Worm (Caenorhabditis elegans) whole organism, L1 larva: ENCODE results near the gene C35D10.3.

Experiments
- C04F5.9 ChIP-seq: sonication (generic microtip); optimal IDR thresholded peaks from 2 replicates; lab custom pipeline; 2016; ENCODE audit warnings: missing genetic modification characterization, missing compliant biosample characterization
- Y116A8C.19 ChIP-seq: sonication (generic microtip); optimal IDR thresholded peaks from 2 replicates; lab custom pipeline; 2016; ENCODE audit warnings: missing compliant biosample characterization, missing genetic modification characterization, borderline replicate concordance
- aha-1 ChIP-seq: fragments of 150-350 bp; optimal IDR thresholded peaks from 2 replicates; lab custom pipeline; 2014; ENCODE audit warnings: missing biosample characterization, missing genetic modification characterization
- alr-1 ChIP-seq: fragments of 200-800 bp; sonication (Bioruptor generic); optimal IDR thresholded peaks from 2 replicates; lab custom pipeline; 2018; ENCODE audit warnings: borderline replicate concordance, mild to moderate bottlenecking, missing genetic modification characterization, missing compliant biosample characterization
- ceh-63 ChIP-seq: fragments of 200-800 bp; sonication (Bioruptor generic); optimal IDR thresholded peaks from 2 replicates; lab custom pipeline; 2018; ENCODE audit warnings: mild to moderate bottlenecking, missing genetic modification characterization, missing compliant biosample characterization
- ceh-82 ChIP-seq, 3 experiments: fragments of 150-350 bp in 1 of 3; sonication (generic microtip) in 2 of 3; optimal IDR thresholded peaks; 2 replicates each; lab custom pipeline; 2014 to 2017; ENCODE audit warnings: missing biosample characterization in 3 of 3, missing genetic modification characterization in 3 of 3
- ces-1 ChIP-seq: fragments of 150-350 bp; optimal IDR thresholded peaks from 2 replicates; lab custom pipeline; 2014; ENCODE audit warnings: missing biosample characterization, missing genetic modification reagents, missing genetic modification characterization
- dpl-1 ChIP-seq, 3 experiments: fragments of 150-350 bp in 2 of 3; sonication (generic microtip) in 1 of 3; optimal IDR thresholded peaks; 2 replicates each; lab custom pipeline; 2014 to 2017; ENCODE audit warnings: missing biosample characterization in 3 of 3, missing genetic modification characterization in 3 of 3, missing genetic modification reagents in 3 of 3
- dsc-1 ChIP-seq: sonication (generic microtip); optimal IDR thresholded peaks from 2 replicates; lab custom pipeline; 2016; ENCODE audit warnings: mild to moderate bottlenecking, missing genetic modification characterization, missing compliant biosample characterization
- egl-27 ChIP-seq, 2 experiments: fragments of 150-350 bp in 1 of 2; sonication (generic microtip); optimal IDR thresholded peaks; 3 replicates each; lab custom pipeline; 2017 to 2018; ENCODE audit warnings: missing biosample characterization in 2 of 2, missing genetic modification characterization in 2 of 2, missing genetic modification reagents in 2 of 2
- elt-2 ChIP-seq: sonication (generic microtip); optimal IDR thresholded peaks from 2 replicates; lab custom pipeline; 2016; ENCODE audit warnings: missing genetic modification characterization, mild to moderate bottlenecking, inconsistent platforms, missing compliant biosample characterization, missing genetic modification reagents
- elt-3 ChIP-seq, 6 experiments: fragments of 150-350 bp in 1 of 6; sonication (generic microtip); optimal IDR thresholded peaks; 2 replicates each; lab custom pipeline; 2017 to 2018; ENCODE audit warnings: missing biosample characterization in 6 of 6, missing genetic modification characterization in 6 of 6, inconsistent platforms in 1 of 6
- ets-5 ChIP-seq: fragments of 200-800 bp; sonication (Bioruptor generic); IDR thresholded peaks from 2 replicates; pipeline ENCODE4 v1.3.6; 2022; ENCODE audit warnings: missing genetic modification characterization, missing compliant biosample characterization
- fkh-10 ChIP-seq: sonication (generic microtip); optimal IDR thresholded peaks from 2 replicates; lab custom pipeline; 2017; ENCODE audit warnings: missing biosample characterization, missing genetic modification reagents, missing genetic modification characterization
- fkh-8 ChIP-seq: sonication (generic microtip); optimal IDR thresholded peaks from 2 replicates; lab custom pipeline; 2016; ENCODE audit warnings: mild to moderate bottlenecking, missing genetic modification characterization, missing compliant biosample characterization
- fos-1 ChIP-seq: fragments of 150-350 bp; optimal IDR thresholded peaks from 2 replicates; lab custom pipeline; 2014; ENCODE audit warnings: missing biosample characterization, missing genetic modification characterization
- grh-1 ChIP-seq: fragments of 200-800 bp; sonication (Bioruptor generic); IDR thresholded peaks from 2 replicates; pipeline ENCODE4 v1.3.6; 2022; ENCODE audit warnings: missing genetic modification reagents, missing genetic modification characterization, missing compliant biosample characterization
- hlh-17 ChIP-seq: fragments of 200-800 bp; sonication (Bioruptor generic); optimal IDR thresholded peaks from 2 replicates; lab custom pipeline; 2018; ENCODE audit warnings: missing genetic modification characterization, mild to moderate bottlenecking, missing compliant biosample characterization, moderate library complexity, borderline replicate concordance
- irx-1 ChIP-seq: sonication (generic microtip); optimal IDR thresholded peaks from 2 replicates; lab custom pipeline; 2016; ENCODE audit warnings: missing genetic modification characterization, missing compliant biosample characterization
- isw-1 ChIP-seq: fragments of 200-800 bp; sonication (Bioruptor generic); IDR thresholded peaks from 2 replicates; pipeline ENCODE4 v1.3.6; 2022; ENCODE audit warnings: missing genetic modification characterization, missing compliant biosample characterization
- jun-1 ChIP-seq: fragments of 150-350 bp; optimal IDR thresholded peaks from 2 replicates; lab custom pipeline; 2014; ENCODE audit warnings: missing biosample characterization, missing genetic modification reagents, missing genetic modification characterization
- lin-14 ChIP-seq: fragments of 200-800 bp; sonication (Bioruptor generic); optimal IDR thresholded peaks from 2 replicates; lab custom pipeline; 2018; ENCODE audit warnings: mild to moderate bottlenecking, missing genetic modification characterization, moderate library complexity, missing compliant biosample characterization
- lin-15B ChIP-seq: fragments of 150-350 bp; sonication (generic microtip); optimal IDR thresholded peaks from 3 replicates; lab custom pipeline; 2014; ENCODE audit warnings: missing biosample characterization, missing genetic modification characterization
- lin-35 ChIP-seq, 2 experiments: fragments of 150-350 bp; optimal IDR thresholded peaks; 2 replicates each; lab custom pipeline; 2014; ENCODE audit warnings: missing biosample characterization in 2 of 2, missing genetic modification characterization in 2 of 2, missing genetic modification reagents in 2 of 2
- lin-39 ChIP-seq: fragments of 150-350 bp; optimal IDR thresholded peaks from 2 replicates; lab custom pipeline; 2014; ENCODE audit warnings: missing biosample characterization, missing genetic modification reagents, missing genetic modification characterization
- lsy-2 ChIP-seq, 2 experiments: fragments of 150-350 bp; optimal IDR thresholded peaks; 2 replicates each; lab custom pipeline; 2014; ENCODE audit warnings: missing biosample characterization in 2 of 2, missing genetic modification characterization in 2 of 2
- mab-9 ChIP-seq: fragments of 200-800 bp; sonication (Bioruptor generic); IDR thresholded peaks from 2 replicates; pipeline ENCODE4 v1.3.6; 2022; ENCODE audit warnings: missing genetic modification reagents, missing genetic modification characterization, missing compliant biosample characterization
- mdl-1 ChIP-seq, 2 experiments: fragments of 150-350 bp; optimal IDR thresholded peaks; 2 replicates each; lab custom pipeline; 2014 to 2017; ENCODE audit warnings: missing biosample characterization in 2 of 2, missing genetic modification characterization in 2 of 2, inconsistent platforms in 1 of 2
- mep-1 ChIP-seq: fragments of 150-350 bp; optimal IDR thresholded peaks from 2 replicates; lab custom pipeline; 2014; ENCODE audit warnings: missing biosample characterization, missing genetic modification characterization
- nhr-19 ChIP-seq: fragments of 200-800 bp; sonication (Bioruptor generic); conservative IDR thresholded peaks from 2 replicates; pipeline ENCODE4 v1.3.6; 2022; ENCODE audit warnings: missing genetic modification characterization, missing compliant biosample characterization
- nhr-20 ChIP-seq: sonication (generic microtip); optimal IDR thresholded peaks from 2 replicates; lab custom pipeline; 2016; ENCODE audit warnings: mild to moderate bottlenecking, missing genetic modification characterization, missing compliant biosample characterization
- nhr-71 ChIP-seq: sonication (generic microtip); optimal IDR thresholded peaks from 2 replicates; lab custom pipeline; 2016; ENCODE audit warnings: mild to moderate bottlenecking, missing genetic modification characterization, moderate library complexity, missing compliant biosample characterization
- nhr-85 ChIP-seq: sonication (generic microtip); peaks from one replicate; lab custom pipeline; 2016; ENCODE audit warnings: missing genetic modification characterization, inconsistent platforms, missing compliant biosample characterization
- nhr-90 ChIP-seq: sonication (generic microtip); optimal IDR thresholded peaks from 2 replicates; lab custom pipeline; 2016; ENCODE audit warnings: mild to moderate bottlenecking, missing genetic modification characterization, missing compliant biosample characterization; ENCODE audit not compliant: poor library complexity
- pax-3 ChIP-seq: fragments of 200-800 bp; sonication (Bioruptor generic); optimal IDR thresholded peaks from 2 replicates; lab custom pipeline; 2018; ENCODE audit warnings: mild to moderate bottlenecking, missing genetic modification characterization, moderate library complexity, missing compliant biosample characterization
- pqm-1 ChIP-seq: sonication (generic microtip); optimal IDR thresholded peaks from 3 replicates; lab custom pipeline; 2017; ENCODE audit warnings: missing biosample characterization, missing genetic modification characterization
- snpc-4 ChIP-seq: fragments of 150-350 bp; optimal IDR thresholded peaks from 2 replicates; lab custom pipeline; 2014; ENCODE audit warnings: missing biosample characterization, missing genetic modification characterization
- sup-37 ChIP-seq: fragments of 200-800 bp; sonication (Bioruptor generic); optimal IDR thresholded peaks from 2 replicates; lab custom pipeline; 2018; ENCODE audit warnings: mild to moderate bottlenecking, missing genetic modification characterization, missing compliant biosample characterization
- unc-130 ChIP-seq: fragments of 150-350 bp; optimal IDR thresholded peaks from 2 replicates; lab custom pipeline; 2017; ENCODE audit warnings: missing biosample characterization, missing genetic modification characterization, inconsistent platforms
- unc-30 ChIP-seq: sonication (generic microtip); optimal IDR thresholded peaks from 2 replicates; lab custom pipeline; 2017; ENCODE audit warnings: missing biosample characterization, missing genetic modification characterization
- unc-86 ChIP-seq: sonication (generic microtip); optimal IDR thresholded peaks from 2 replicates; lab custom pipeline; 2016; ENCODE audit warnings: missing genetic modification characterization, missing compliant biosample characterization
- unc-98 ChIP-seq: fragments of 200-800 bp; sonication (Bioruptor generic); IDR thresholded peaks from 2 replicates; pipeline ENCODE4 v1.3.6; 2022; ENCODE audit warnings: missing genetic modification characterization, missing compliant biosample characterization
- vab-15 ChIP-seq: sonication (generic microtip); optimal IDR thresholded peaks from 2 replicates; lab custom pipeline; 2017; ENCODE audit warnings: missing genotype, mild to moderate bottlenecking, missing genetic modification characterization, missing compliant biosample characterization
- xbp-1 ChIP-seq: sonication (generic microtip); optimal IDR thresholded peaks from 2 replicates; lab custom pipeline; 2016; ENCODE audit warnings: missing genetic modification characterization, missing compliant biosample characterization
- zag-1 ChIP-seq: fragments of 150-350 bp; optimal IDR thresholded peaks from 2 replicates; lab custom pipeline; 2014; ENCODE audit warnings: missing biosample characterization, missing genetic modification characterization
- ztf-11 ChIP-seq, 2 experiments: sonication (generic microtip); optimal IDR thresholded peaks; 2 replicates each; lab custom pipeline; 2016 to 2017; ENCODE audit warnings: missing genetic modification characterization in 2 of 2, missing biosample characterization in 1 of 2, missing compliant biosample characterization in 1 of 2

The C35D10.3 gene

DNA sequence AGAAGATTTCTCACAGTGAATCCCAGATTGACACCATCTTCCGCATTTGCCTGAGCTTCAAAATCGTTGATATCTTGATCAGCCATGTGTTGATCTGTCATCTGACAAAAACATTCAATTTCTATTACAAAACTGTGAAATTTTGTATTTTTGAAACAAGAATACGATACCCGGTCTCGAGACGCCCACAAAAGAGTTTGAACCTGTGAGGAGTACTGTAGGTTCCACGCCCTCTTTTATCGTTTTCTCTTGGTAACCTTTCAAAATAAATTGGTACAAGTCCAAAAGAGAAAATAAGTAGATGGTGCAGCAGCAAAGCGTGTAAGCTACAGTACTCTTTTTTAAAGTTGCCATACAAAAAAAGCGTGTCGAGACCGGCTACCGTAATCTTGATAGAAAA is 41.2 kb downstream of the C35D10.3 start, which contains the start of gene F26F4.12:
TSS of gene F26F4.12 (minus strand) at position 101 of the 400 bp plus-strand sequence.
- TF ChIP-seq elt-3 (tag; optimal IDR thresholded peaks at IDR 0.05; lab: Kevin White, UChicago) (no peak), dsc-1 (tag; lab: Kevin White, UChicago) (no peak), nhr-20 (tag; lab: Kevin White, UChicago) (no peak), ceh-63 (GFP tag; lab: Kevin White, UChicago) (no peak), alr-1 (no peak), unc-98 (no peak), jun-1 (tag; lab: Kevin White, UChicago) (no peak), zag-1 (tag; lab: Kevin White, UChicago) (no peak), unc-86 (tag; lab: Kevin White, UChicago) (no peak), ceh-82 (tag; optimal IDR thresholded peaks at IDR 0.05; lab: Kevin White, UChicago) (no peak), pqm-1 (tag; lab: Kevin White, UChicago) (no peak), lin-14 (GFP tag; lab: Kevin White, UChicago) (no peak), aha-1 (tag; lab: Kevin White, UChicago) (no peak), mep-1 (no peak), ztf-11 (tag; optimal IDR thresholded peaks at IDR 0.05; lab: Kevin White, UChicago) (no peak)

DNA sequence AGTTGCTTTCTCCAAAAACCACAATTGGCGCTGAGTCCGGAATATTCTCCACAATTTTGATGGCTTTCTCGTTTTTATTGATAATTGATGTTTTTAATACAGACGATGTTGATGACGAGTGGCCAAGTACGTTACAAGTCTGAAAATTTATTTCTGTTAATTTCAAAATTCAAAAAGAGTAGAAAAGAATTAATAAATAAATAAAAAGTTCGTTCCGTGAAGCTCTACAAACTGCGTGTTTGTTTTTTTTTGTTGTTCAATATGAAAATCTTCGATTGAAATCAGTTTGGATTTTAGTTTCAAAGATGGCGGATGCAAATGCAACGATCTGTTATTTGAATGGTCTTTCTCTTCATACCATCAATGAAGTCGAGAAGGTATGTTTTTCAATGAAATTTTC is 42.2 kb downstream of the C35D10.3 start, which contains the start of gene F26F4.2:
TSS of gene F26F4.2 (plus strand) at position 301 of the 400 bp plus-strand sequence.
- TF ChIP-seq xbp-1 (tag; lab: Kevin White, UChicago), result no peak
- TF ChIP-seq pqm-1 (tag; lab: Kevin White, UChicago), result no peak
- TF ChIP-seq mab-9, result no peak
- TF ChIP-seq Y116A8C.19 (tag; lab: Kevin White, UChicago), result no peak
- TF ChIP-seq irx-1, result no peak
- no peak for TF ChIP-seq hlh-17 (GFP tag; lab: Kevin White, UChicago)
- no peak for TF ChIP-seq lsy-2 (tag; optimal IDR thresholded peaks at IDR 0.05; lab: Kevin White, UChicago)
- TF ChIP-seq lin-39 (tag; lab: Kevin White, UChicago), result no peak

DNA sequence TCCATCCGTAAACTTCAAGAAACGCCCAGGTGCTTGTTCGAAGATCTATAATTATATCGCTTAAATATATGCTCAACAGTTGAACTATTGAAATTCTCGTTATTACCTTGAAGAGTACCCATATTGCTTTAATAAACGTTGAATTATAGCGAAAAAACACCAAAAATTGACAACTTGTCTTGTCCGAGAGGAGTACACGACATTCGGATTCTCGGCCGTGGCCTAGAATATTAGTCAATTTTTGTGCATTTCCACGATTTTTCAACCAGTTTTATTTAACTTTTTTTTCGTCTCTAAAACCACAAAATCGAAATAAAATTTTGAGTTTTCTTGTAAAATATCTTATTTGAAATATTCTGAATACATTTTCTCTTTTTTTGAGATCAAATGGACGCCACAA is 43.6 kb downstream of the C35D10.3 start, which contains the start of the genes F26F4.9 and cee-1:
TSS of gene F26F4.9 (minus strand) at position 205 of the 400 bp plus-strand sequence.
TSS of gene cee-1 (plus strand) at position 383 of the 400 bp plus-strand sequence.
- no peak for TF ChIP-seq ces-1 (GFP tag; lab: Kevin White, UChicago)
- TF ChIP-seq nhr-90, result peak; percentile 84
- no peak for TF ChIP-seq vab-15 (tag; lab: Kevin White, UChicago)
- no peak for TF ChIP-seq fos-1
- TF ChIP-seq dpl-1 (GFP tag; optimal IDR thresholded peaks at IDR 0.05; lab: Kevin White, UChicago), result peak; percentile 61 to 76 (median 68)
- TF ChIP-seq pax-3 (tag; lab: Kevin White, UChicago), result peak; percentile 76
- peak; percentile 84 for TF ChIP-seq mep-1
- no peak for TF ChIP-seq lin-15B (tag; lab: Kevin White, UChicago)
- TF ChIP-seq ets-5 (GFP tag; lab: Robert Waterston, UW), result no peak
- peak; percentile 71 for TF ChIP-seq lin-14 (GFP tag; lab: Kevin White, UChicago)
- TF ChIP-seq ceh-63 (GFP tag; lab: Kevin White, UChicago), result no peak
- TF ChIP-seq egl-27 (tag; optimal IDR thresholded peaks at IDR 0.05; lab: Kevin White, UChicago), result no peak
- peak; percentile 44 for TF ChIP-seq elt-2 (tag; lab: Kevin White, UChicago)
- no peak for TF ChIP-seq sup-37 (GFP tag; lab: Kevin White, UChicago)
- no peak for TF ChIP-seq aha-1 (tag; lab: Kevin White, UChicago)
- TF ChIP-seq mdl-1 (tag; optimal IDR thresholded peaks at IDR 0.05; lab: Kevin White, UChicago), result no peak
- TF ChIP-seq grh-1 (GFP tag; lab: Robert Waterston, UW), result no peak
- peak; percentile 66 for TF ChIP-seq nhr-19 (GFP tag; lab: Robert Waterston, UW)
- peak; percentile 66 for TF ChIP-seq C04F5.9 (tag; lab: Kevin White, UChicago)
- TF ChIP-seq pqm-1 (tag; lab: Kevin White, UChicago), result no peak
- no peak; the same call in 1 of the 2 replicates for TF ChIP-seq mab-9
- no peak for TF ChIP-seq snpc-4 (tag; lab: Kevin White, UChicago)
- peak in 1 of 6 experiments; percentile 14 for TF ChIP-seq elt-3 (tag; optimal IDR thresholded peaks at IDR 0.05; lab: Kevin White, UChicago)
- TF ChIP-seq nhr-85 (tag; lab: Kevin White, UChicago), result peak; percentile 82
- peak; percentile 84 for TF ChIP-seq nhr-71 (tag; lab: Kevin White, UChicago)
- peak; percentile 35 for TF ChIP-seq isw-1 (GFP tag; lab: Robert Waterston, UW)
- peak; percentile 32 for TF ChIP-seq unc-86 (tag; lab: Kevin White, UChicago)
- no peak for TF ChIP-seq alr-1
- peak; percentile 67 to 75 for TF ChIP-seq lin-35 (GFP tag; optimal IDR thresholded peaks at IDR 0.05; lab: Kevin White, UChicago)
- no peak for TF ChIP-seq unc-30 (tag; lab: Kevin White, UChicago)
- no peak for TF ChIP-seq unc-130 (tag; lab: Kevin White, UChicago)
- TF ChIP-seq irx-1, result peak; percentile 86
- TF ChIP-seq fkh-10, result no peak
- no peak for TF ChIP-seq hlh-17 (GFP tag; lab: Kevin White, UChicago)
- peak; percentile 70 for TF ChIP-seq fkh-8 (tag; lab: Kevin White, UChicago)
- peak; percentile 74 for TF ChIP-seq nhr-20 (tag; lab: Kevin White, UChicago)
